Worm (Caenorhabditis elegans) whole organism, L4 larva: ENCODE measurements around the gene F10E9.3.

Experiments used
- D1046.2 ChIP-seq: fragments of 200-800 bp; sonication (Bioruptor generic); IDR thresholded peaks from 2 replicates; pipeline ENCODE4 v1.3.6; 2022; ENCODE audit warnings: missing genetic modification characterization, missing compliant biosample characterization
- F44E2.7 ChIP-seq: fragments of 200-800 bp; sonication (Bioruptor generic); IDR thresholded peaks from 2 replicates; pipeline ENCODE4 v2.1.2; 2022; ENCODE audit warnings: missing genetic modification characterization, missing compliant biosample characterization
- F49E8.2 ChIP-seq: sonication (generic microtip); optimal IDR thresholded peaks from 2 replicates; lab custom pipeline; 2016; ENCODE audit warnings: missing compliant biosample characterization, mild to moderate bottlenecking, missing genetic modification characterization, borderline replicate concordance
- T20F7.1 ChIP-seq: fragments of 200-800 bp; sonication (Bioruptor generic); optimal IDR thresholded peaks from 2 replicates; lab custom pipeline; 2018; ENCODE audit warnings: mild to moderate bottlenecking, missing genetic modification characterization, missing compliant biosample characterization
- Y105C5A.15 ChIP-seq: fragments of 200-800 bp; sonication (Bioruptor generic); IDR thresholded peaks from 2 replicates; pipeline ENCODE4 v1.3.6; 2022; ENCODE audit warnings: missing genetic modification characterization, missing compliant biosample characterization
- aha-1 ChIP-seq: fragments of 150-350 bp; peaks from one replicate; lab custom pipeline; 2014; ENCODE audit warnings: missing biosample characterization, missing genetic modification characterization
- aly-2 ChIP-seq: sonication (generic microtip); optimal IDR thresholded peaks from 2 replicates; lab custom pipeline; 2018; ENCODE audit warnings: missing biosample characterization, missing genetic modification characterization
- ceh-62 ChIP-seq: sonication (generic microtip); optimal IDR thresholded peaks from 2 replicates; lab custom pipeline; 2017; ENCODE audit warnings: missing biosample characterization, missing genetic modification characterization
- ceh-82 ChIP-seq: sonication (generic microtip); optimal IDR thresholded peaks from 2 replicates; lab custom pipeline; 2017; ENCODE audit warnings: missing biosample characterization, missing genetic modification characterization
- cey-2 ChIP-seq: sonication (generic microtip); optimal IDR thresholded peaks from 3 replicates; lab custom pipeline; 2017; ENCODE audit warnings: missing genetic modification characterization, mild to moderate bottlenecking, missing compliant biosample characterization, antibody characterized with exemption, borderline replicate concordance; ENCODE audit not compliant: insufficient read depth
- ctbp-1 ChIP-seq: fragments of 200-800 bp; sonication (Bioruptor generic); IDR thresholded peaks from 2 replicates; pipeline ENCODE4 v1.3.6; 2022; ENCODE audit warnings: missing genetic modification reagents, missing genetic modification characterization, missing compliant biosample characterization
- duxl-1 ChIP-seq: sonication (generic microtip); optimal IDR thresholded peaks from 2 replicates; lab custom pipeline; 2016; ENCODE audit warnings: mild to moderate bottlenecking, missing genetic modification characterization, moderate library complexity, missing compliant biosample characterization; ENCODE audit not compliant: poor library complexity
- fos-1 ChIP-seq: fragments of 150-350 bp; optimal IDR thresholded peaks from 2 replicates; lab custom pipeline; 2014; ENCODE audit warnings: missing biosample characterization, missing genetic modification characterization
- hlh-11 ChIP-seq: fragments of 200-800 bp; sonication (Bioruptor generic); optimal IDR thresholded peaks from 2 replicates; lab custom pipeline; 2018; ENCODE audit warnings: mild to moderate bottlenecking, missing genetic modification characterization, missing compliant biosample characterization
- lim-7 ChIP-seq: fragments of 200-800 bp; sonication (Bioruptor generic); IDR thresholded peaks from 2 replicates; pipeline ENCODE4 v1.3.6; 2022; ENCODE audit warnings: missing genetic modification characterization, missing compliant biosample characterization
- lin-15B ChIP-seq: fragments of 150-350 bp; sonication (generic microtip); optimal IDR thresholded peaks from 3 replicates; lab custom pipeline; 2014; ENCODE audit warnings: missing biosample characterization, missing genetic modification characterization
- lin-29 ChIP-seq: fragments of 200-800 bp; sonication (Bioruptor generic); IDR thresholded peaks from 2 replicates; pipeline ENCODE4 v1.3.6; 2022; ENCODE audit warnings: missing genetic modification reagents, missing genetic modification characterization, missing compliant biosample characterization
- lin-39 ChIP-seq: fragments of 150-350 bp; optimal IDR thresholded peaks from 2 replicates; lab custom pipeline; 2014; ENCODE audit warnings: missing biosample characterization, missing genetic modification reagents, missing genetic modification characterization
- lir-3 ChIP-seq: sonication (generic microtip); optimal IDR thresholded peaks from 2 replicates; lab custom pipeline; 2016; ENCODE audit warnings: mild to moderate bottlenecking, missing genetic modification characterization, missing compliant biosample characterization
- mxl-2 ChIP-seq: fragments of 200-800 bp; sonication (Bioruptor generic); conservative IDR thresholded peaks from 2 replicates; pipeline ENCODE4 v1.3.6; 2022; ENCODE audit warnings: missing genetic modification reagents, missing genetic modification characterization, missing compliant biosample characterization
- nhr-102 ChIP-seq: sonication (generic microtip); optimal IDR thresholded peaks from 2 replicates; lab custom pipeline; 2016; ENCODE audit warnings: mild to moderate bottlenecking, missing genetic modification characterization, moderate library complexity, missing compliant biosample characterization
- nhr-237 ChIP-seq: sonication (generic microtip); optimal IDR thresholded peaks from 2 replicates; lab custom pipeline; 2017; ENCODE audit warnings: missing biosample characterization, missing genetic modification characterization
- nhr-28 ChIP-seq: fragments of 150-350 bp; optimal IDR thresholded peaks from 2 replicates; lab custom pipeline; 2014; ENCODE audit warnings: missing biosample characterization, missing genetic modification characterization
- nhr-76 ChIP-seq: fragments of 150-350 bp; optimal IDR thresholded peaks from 2 replicates; lab custom pipeline; 2014; ENCODE audit warnings: missing biosample characterization, missing genetic modification characterization
- php-3 ChIP-seq: fragments of 200-800 bp; sonication (Bioruptor generic); IDR thresholded peaks from 2 replicates; pipeline ENCODE4 v1.3.6; 2022; ENCODE audit warnings: missing genetic modification reagents, missing genetic modification characterization, missing compliant biosample characterization
- pqm-1 ChIP-seq: sonication (generic microtip); optimal IDR thresholded peaks from 2 replicates; lab custom pipeline; 2017; ENCODE audit warnings: missing biosample characterization, missing genetic modification characterization
- rbr-2 ChIP-seq: sonication (generic microtip); optimal IDR thresholded peaks from 2 replicates; lab custom pipeline; 2016; ENCODE audit warnings: missing genotype, missing genetic modification characterization, missing compliant biosample characterization
- sdz-12 ChIP-seq: fragments of 200-800 bp; sonication (Bioruptor generic); optimal IDR thresholded peaks from 2 replicates; lab custom pipeline; 2018; ENCODE audit warnings: mild to moderate bottlenecking, missing genetic modification characterization, missing compliant biosample characterization
- snpc-1.2 ChIP-seq: fragments of 200-800 bp; sonication (Bioruptor generic); IDR thresholded peaks from 2 replicates; pipeline ENCODE4 v1.3.6; 2022; ENCODE audit warnings: missing genetic modification reagents, missing genetic modification characterization, missing compliant biosample characterization
- tra-1 ChIP-seq: fragments of 200-800 bp; sonication (Bioruptor generic); IDR thresholded peaks from 2 replicates; pipeline ENCODE4 v1.3.6; 2022; ENCODE audit warnings: missing genetic modification reagents, missing genetic modification characterization, missing compliant biosample characterization
- unc-130 ChIP-seq: sonication (generic microtip); optimal IDR thresholded peaks from 2 replicates; lab custom pipeline; 2016; ENCODE audit warnings: missing genetic modification reagents, missing genetic modification characterization, missing compliant biosample characterization
- unc-62 ChIP-seq, 3 experiments: fragments of 150-350 bp in 1 of 3; sonication (generic microtip); optimal IDR thresholded peaks in 2 of 3; peaks in 1 of 3; 1 replicate in 1 of 3; 2 replicates in 2 of 3; lab custom pipeline; 2014 to 2017; ENCODE audit warnings: missing biosample characterization in 3 of 3, missing genetic modification characterization in 3 of 3, missing genetic modification reagents in 3 of 3, missing genotype in 1 of 3
- vab-7 ChIP-seq: fragments of 200-800 bp; sonication (Bioruptor generic); IDR thresholded peaks from 2 replicates; pipeline ENCODE4 v1.3.6; 2022; ENCODE audit warnings: missing genetic modification reagents, missing genetic modification characterization, missing compliant biosample characterization
- zfp-2 ChIP-seq: sonication (generic microtip); optimal IDR thresholded peaks from 2 replicates; lab custom pipeline; 2016; ENCODE audit warnings: mild to moderate bottlenecking, missing genetic modification characterization, missing compliant biosample characterization
- zfp-3 ChIP-seq: fragments of 200-800 bp; sonication (Bioruptor generic); conservative IDR thresholded peaks from 2 replicates; pipeline ENCODE4 v1.3.6; 2022; ENCODE audit warnings: missing genetic modification reagents, missing genetic modification characterization, missing compliant biosample characterization
- ztf-11 ChIP-seq: fragments of 150-350 bp; optimal IDR thresholded peaks from 2 replicates; lab custom pipeline; 2014; ENCODE audit warnings: missing biosample characterization, missing genetic modification characterization

Gene F10E9.3

DNA sequence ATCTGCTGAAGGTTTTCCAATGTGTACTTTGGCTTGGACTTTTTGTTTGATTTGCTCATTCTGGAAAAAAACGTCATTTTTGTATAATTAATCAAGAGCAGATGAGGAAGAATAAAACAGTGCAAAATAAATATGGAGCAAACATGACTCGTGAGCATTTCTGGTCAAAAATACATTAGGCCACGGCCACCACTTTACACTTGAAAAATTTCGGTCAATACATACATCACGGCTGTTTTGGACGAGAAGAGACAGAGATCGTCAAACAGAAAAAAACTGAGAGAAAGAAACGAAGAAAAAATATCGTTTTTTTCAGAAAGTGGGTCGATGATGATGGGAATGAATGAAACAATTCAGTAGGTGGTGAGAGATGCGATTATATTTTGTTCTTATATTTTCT, 42.5 kb upstream of the F10E9.3 start, which contains the start of the genes F09G8.7 and crn-7 (continued):
- TF ChIP-seq nhr-237 (tag; lab: Kevin White, UChicago) = no peak
- no peak for TF ChIP-seq zfp-2 (tag; lab: Kevin White, UChicago)
- no peak for TF ChIP-seq Y105C5A.15 (GFP tag; lab: Robert Waterston, UW)
- TF ChIP-seq sdz-12 (GFP tag; lab: Kevin White, UChicago) = no peak
- TF ChIP-seq pqm-1 (tag; lab: Kevin White, UChicago) = no peak
- no peak for TF ChIP-seq F49E8.2 (tag; lab: Kevin White, UChicago)
- no peak for TF ChIP-seq aha-1 (tag; lab: Kevin White, UChicago)
- no peak for TF ChIP-seq unc-130
- TF ChIP-seq zfp-3 = no peak
- no peak for TF ChIP-seq cey-2 (tag; lab: Kevin White, UChicago)
- TF ChIP-seq ceh-82 (tag; lab: Kevin White, UChicago) = no peak
- TF ChIP-seq F44E2.7 (GFP tag; lab: Robert Waterston, UW) = no peak
- peak in 1 of 2 experiments; percentile 57 for TF ChIP-seq unc-62 (GFP tag; optimal IDR thresholded peaks at IDR 0.05 in 1 of 2; lab: Kevin White, UChicago)
- TF ChIP-seq unc-62 (tag; optimal IDR thresholded peaks at IDR 0.05; lab: Kevin White, UChicago) = no peak
- TF ChIP-seq ceh-62 (tag; lab: Kevin White, UChicago) = no peak

DNA sequence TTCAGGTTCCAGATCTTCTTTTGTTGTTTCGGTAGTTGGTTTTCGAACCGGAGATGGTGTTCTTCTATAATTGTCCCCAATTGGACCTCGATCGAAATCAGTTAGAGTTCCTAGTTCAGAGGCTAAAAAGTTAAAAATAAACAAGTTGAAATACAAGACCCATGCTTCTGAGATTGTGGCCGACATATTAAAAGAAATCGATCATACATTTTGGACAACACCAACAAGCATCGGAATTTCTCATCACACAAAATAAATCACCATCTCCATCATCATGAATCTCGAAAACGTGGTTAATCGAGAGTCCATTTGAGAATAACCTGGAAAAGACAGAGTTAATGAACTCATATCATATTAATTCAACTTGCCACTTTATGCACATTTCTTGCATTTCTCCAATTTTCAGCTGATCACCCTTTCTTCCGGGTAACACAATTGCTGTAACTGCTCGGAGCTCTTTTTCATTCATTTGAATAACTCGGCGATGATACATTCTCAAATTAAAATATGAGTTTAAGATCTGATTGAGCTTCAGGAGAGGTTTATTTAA, 39.1 kb upstream of the F10E9.3 start, which contains the start of the genes mps-4 and F09G8.10:
Gene mps-4, minus strand, starts transcription at position 101 of the 550 bp plus-strand sequence.
Gene F09G8.10, minus strand, starts transcription at position 500 of the 550 bp plus-strand sequence.
- TF ChIP-seq fos-1 (tag; lab: Kevin White, UChicago) = no peak
- TF ChIP-seq tra-1 (GFP tag; lab: Robert Waterston, UW) = no peak
- TF ChIP-seq lim-7 (GFP tag; lab: Robert Waterston, UW) = no peak
- TF ChIP-seq duxl-1 = no peak
- no peak for TF ChIP-seq nhr-76
- no peak for TF ChIP-seq pqm-1 (tag; lab: Kevin White, UChicago)
- no peak for TF ChIP-seq lir-3 (tag; lab: Kevin White, UChicago)
- no peak for TF ChIP-seq rbr-2
- no peak for TF ChIP-seq T20F7.1 (GFP tag; lab: Kevin White, UChicago)
- no peak for TF ChIP-seq nhr-102 (tag; lab: Kevin White, UChicago)
- TF ChIP-seq vab-7 (GFP tag; lab: Robert Waterston, UW) = no peak

DNA sequence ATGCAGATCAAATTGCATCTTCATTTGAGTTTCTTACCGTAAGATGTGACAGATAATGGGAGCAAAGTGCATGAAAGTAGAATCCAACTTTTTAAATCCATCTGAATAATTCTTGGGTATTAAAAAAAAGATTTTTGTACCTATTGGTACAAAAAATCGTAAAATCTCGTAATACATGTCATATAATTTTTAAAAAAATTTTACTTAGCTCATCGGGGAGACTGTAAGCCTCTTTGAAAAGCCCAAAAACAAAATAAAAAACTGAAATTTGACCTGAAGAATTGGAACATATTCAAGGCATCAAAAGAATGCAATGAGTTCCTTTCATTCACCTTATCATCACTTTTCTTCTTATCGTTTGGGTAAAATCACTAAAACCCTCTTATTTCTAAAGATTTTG, 34.9 kb upstream of the F10E9.3 start, which contains the start of gene clec-160:
Gene clec-160, minus strand, starts transcription at position 101 of the 400 bp plus-strand sequence.
- no peak for TF ChIP-seq lin-15B (tag; lab: Kevin White, UChicago)
- TF ChIP-seq aly-2 (tag; lab: Kevin White, UChicago) = no peak
- no peak for TF ChIP-seq pqm-1 (tag; lab: Kevin White, UChicago)
- TF ChIP-seq lir-3 (tag; lab: Kevin White, UChicago) = no peak
- no peak for TF ChIP-seq F49E8.2 (tag; lab: Kevin White, UChicago)
- TF ChIP-seq D1046.2 (GFP tag; lab: Robert Waterston, UW) = no peak
- no peak for TF ChIP-seq mxl-2 (GFP tag; lab: Robert Waterston, UW)
- no peak for TF ChIP-seq php-3
- no peak for TF ChIP-seq ztf-11
- TF ChIP-seq lin-39 (tag; lab: Kevin White, UChicago) = no peak
- no peak for TF ChIP-seq zfp-3
- TF ChIP-seq sdz-12 (GFP tag; lab: Kevin White, UChicago) = no peak
- no peak for TF ChIP-seq T20F7.1 (GFP tag; lab: Kevin White, UChicago)
- TF ChIP-seq lin-29 (GFP tag; lab: Robert Waterston, UW) = no peak
- TF ChIP-seq ctbp-1 (GFP tag; lab: Robert Waterston, UW) = no peak
- TF ChIP-seq nhr-28 (tag; lab: Kevin White, UChicago) = no peak
- TF ChIP-seq snpc-1.2 (GFP tag; lab: Robert Waterston, UW) = no peak
- TF ChIP-seq hlh-11 (tag; lab: Kevin White, UChicago) = no peak
